Worm (Caenorhabditis elegans) whole organism, L2 larva: Measurements from ENCODE around the gene F10E9.1.

Experiments
- C34F6.9 ChIP-seq: fragments of 150-350 bp; optimal IDR thresholded peaks from 2 replicates; lab custom pipeline; 2014; ENCODE audit warnings: missing biosample characterization, missing genetic modification characterization
- F13H6.1 ChIP-seq: sonication (generic microtip); optimal IDR thresholded peaks from 2 replicates; lab custom pipeline; 2016; ENCODE audit warnings: missing genetic modification characterization, missing compliant biosample characterization
- R02D3.7 ChIP-seq: fragments of 150-350 bp; optimal IDR thresholded peaks from 2 replicates; lab custom pipeline; 2014; ENCODE audit warnings: missing biosample characterization, missing genetic modification characterization
- Y55F3AM.14 ChIP-seq: fragments of 200-800 bp; sonication (Bioruptor generic); optimal IDR thresholded peaks from 2 replicates; lab custom pipeline; 2018; ENCODE audit warnings: mild to moderate bottlenecking, missing genetic modification characterization, missing compliant biosample characterization
- ZK546.5 ChIP-seq: sonication (generic microtip); optimal IDR thresholded peaks from 2 replicates; lab custom pipeline; 2017; ENCODE audit warnings: missing biosample characterization, missing genetic modification characterization
- alr-1 ChIP-seq: fragments of 150-350 bp; optimal IDR thresholded peaks from 2 replicates; lab custom pipeline; 2014; ENCODE audit warnings: missing biosample characterization, missing genetic modification characterization
- ama-1 ChIP-seq: fragments of 150-350 bp; optimal IDR thresholded peaks from 2 replicates; lab custom pipeline; 2018; ENCODE audit warnings: inconsistent platforms
- blmp-1 ChIP-seq: sonication (generic microtip); optimal IDR thresholded peaks from 2 replicates; lab custom pipeline; 2017; ENCODE audit warnings: missing genetic modification characterization, mild to moderate bottlenecking, missing compliant biosample characterization, antibody characterized with exemption, moderate library complexity; ENCODE audit not compliant: insufficient read depth
- ceh-82 ChIP-seq: fragments of 150-350 bp; optimal IDR thresholded peaks from 2 replicates; lab custom pipeline; 2014; ENCODE audit warnings: missing biosample characterization, missing genetic modification characterization
- crh-2 ChIP-seq: sonication (generic microtip); optimal IDR thresholded peaks from 2 replicates; lab custom pipeline; 2017; ENCODE audit warnings: missing biosample characterization, missing genetic modification characterization
- elt-1 ChIP-seq: fragments of 150-350 bp; optimal IDR thresholded peaks from 2 replicates; lab custom pipeline; 2014; ENCODE audit warnings: missing biosample characterization, missing genetic modification characterization
- elt-3 ChIP-seq: sonication (generic microtip); optimal IDR thresholded peaks from 2 replicates; lab custom pipeline; 2017; ENCODE audit warnings: missing biosample characterization, missing genetic modification characterization
- gmeb-1 ChIP-seq: fragments of 150-350 bp; optimal IDR thresholded peaks from 2 replicates; lab custom pipeline; 2014; ENCODE audit warnings: missing biosample characterization, missing genetic modification characterization
- lin-11 ChIP-seq: fragments of 150-350 bp; sonication (generic microtip); optimal IDR thresholded peaks from 2 replicates; lab custom pipeline; 2014; ENCODE audit warnings: missing biosample characterization, missing genetic modification characterization, inconsistent platforms, mixed read lengths
- mab-5 ChIP-seq: fragments of 150-350 bp; optimal IDR thresholded peaks from 2 replicates; lab custom pipeline; 2014; ENCODE audit warnings: missing biosample characterization, missing genetic modification characterization
- mbf-1 ChIP-seq: sonication (generic microtip); optimal IDR thresholded peaks from 2 replicates; lab custom pipeline; 2017; ENCODE audit warnings: missing biosample characterization, missing genetic modification characterization
- nhr-10 ChIP-seq: sonication (generic microtip); optimal IDR thresholded peaks from 2 replicates; lab custom pipeline; 2017; ENCODE audit warnings: missing biosample characterization, missing genetic modification characterization
- nhr-12 ChIP-seq: fragments of 150-350 bp; optimal IDR thresholded peaks from 2 replicates; lab custom pipeline; 2014; ENCODE audit warnings: missing biosample characterization, missing genetic modification characterization
- nhr-129 ChIP-seq: fragments of 150-350 bp; optimal IDR thresholded peaks from 2 replicates; lab custom pipeline; 2014; ENCODE audit warnings: missing biosample characterization, missing genetic modification characterization
- nhr-21 ChIP-seq: fragments of 150-350 bp; optimal IDR thresholded peaks from 2 replicates; lab custom pipeline; 2014; ENCODE audit warnings: missing biosample characterization, missing genetic modification characterization
- nhr-23 ChIP-seq: fragments of 150-350 bp; optimal IDR thresholded peaks from 2 replicates; lab custom pipeline; 2014; ENCODE audit warnings: missing biosample characterization, missing genetic modification reagents, missing genetic modification characterization
- nhr-237 ChIP-seq: fragments of 150-350 bp; optimal IDR thresholded peaks from 2 replicates; lab custom pipeline; 2014; ENCODE audit warnings: missing biosample characterization, missing genetic modification characterization
- nhr-25 ChIP-seq: fragments of 150-350 bp; sonication (generic microtip); optimal IDR thresholded peaks from 3 replicates; lab custom pipeline; 2014; ENCODE audit warnings: missing biosample characterization, missing genetic modification characterization
- nhr-6 ChIP-seq: fragments of 150-350 bp; optimal IDR thresholded peaks from 2 replicates; lab custom pipeline; 2014; ENCODE audit warnings: missing biosample characterization, missing genetic modification characterization
- nhr-77 ChIP-seq: fragments of 150-350 bp; optimal IDR thresholded peaks from 2 replicates; lab custom pipeline; 2014; ENCODE audit warnings: missing biosample characterization, missing genetic modification characterization
- peb-1 ChIP-seq: fragments of 150-350 bp; optimal IDR thresholded peaks from 2 replicates; lab custom pipeline; 2014; ENCODE audit warnings: missing biosample characterization, missing genetic modification characterization
- sem-4 ChIP-seq: fragments of 150-350 bp; optimal IDR thresholded peaks from 2 replicates; lab custom pipeline; 2014; ENCODE audit warnings: missing biosample characterization, missing genetic modification reagents, missing genetic modification characterization
- skn-1 ChIP-seq: sonication (generic microtip); optimal IDR thresholded peaks from 2 replicates; lab custom pipeline; 2017; ENCODE audit warnings: missing biosample characterization, missing genetic modification characterization
- sma-3 ChIP-seq: sonication (generic microtip); optimal IDR thresholded peaks from 2 replicates; lab custom pipeline; 2016; ENCODE audit warnings: missing genetic modification reagents, missing genetic modification characterization, missing compliant biosample characterization
- sma-9 ChIP-seq, 2 experiments: fragments of 150-350 bp in 1 of 2; sonication (generic microtip) in 1 of 2; optimal IDR thresholded peaks; 2 replicates each; lab custom pipeline; 2014 to 2016; ENCODE audit warnings: missing genetic modification characterization in 2 of 2, mild to moderate bottlenecking in 1 of 2, missing biosample characterization in 1 of 2, missing compliant biosample characterization in 1 of 2, missing genetic modification reagents in 1 of 2, moderate library complexity in 1 of 2
- unc-39 ChIP-seq: fragments of 150-350 bp; optimal IDR thresholded peaks from 2 replicates; lab custom pipeline; 2014; ENCODE audit warnings: missing biosample characterization, missing genetic modification characterization
- unc-55 ChIP-seq: fragments of 150-350 bp; sonication (generic microtip); optimal IDR thresholded peaks from 3 replicates; lab custom pipeline; 2014; ENCODE audit warnings: missing biosample characterization, missing genetic modification reagents, missing genetic modification characterization
- unc-62 ChIP-seq: fragments of 150-350 bp; optimal IDR thresholded peaks from 2 replicates; lab custom pipeline; 2014; ENCODE audit warnings: missing biosample characterization, missing genetic modification reagents, missing genetic modification characterization
- zag-1 ChIP-seq: fragments of 150-350 bp; optimal IDR thresholded peaks from 2 replicates; lab custom pipeline; 2014; ENCODE audit warnings: missing biosample characterization, missing genetic modification characterization
- ztf-1 ChIP-seq: fragments of 200-800 bp; sonication (Bioruptor generic); conservative IDR thresholded peaks from 2 replicates; pipeline ENCODE4 v1.3.6; 2022; ENCODE audit warnings: missing genetic modification characterization, missing compliant biosample characterization
- ztf-11 ChIP-seq: sonication (generic microtip); optimal IDR thresholded peaks from 2 replicates; lab custom pipeline; 2017; ENCODE audit warnings: missing biosample characterization, missing genetic modification characterization
- ztf-4 ChIP-seq: fragments of 150-350 bp; optimal IDR thresholded peaks from 2 replicates; lab custom pipeline; 2014; ENCODE audit warnings: missing biosample characterization, missing genetic modification characterization

The F10E9.1 gene

ce11 chrIII:8358213-8358672, 35.3 kb downstream of the F10E9.1 start, which contains the start of the genes R05D3.8 and rfp-1 (continued):
- no peak for TF ChIP-seq blmp-1
- TF ChIP-seq ZK546.5 = peak; percentile 44
- TF ChIP-seq ama-1 (lab: Kevin White, UChicago) = peak; percentile 67
- peak; percentile 76 for TF ChIP-seq nhr-25 (tag; lab: Kevin White, UChicago)
- TF ChIP-seq skn-1 (tag; lab: Kevin White, UChicago) = no peak
- no peak for TF ChIP-seq nhr-10 (tag; lab: Kevin White, UChicago)
- TF ChIP-seq sma-9 (GFP tag; optimal IDR thresholded peaks at IDR 0.05; lab: Kevin White, UChicago) = peak; percentile 74
- no peak for TF ChIP-seq sma-9 (tag; optimal IDR thresholded peaks at IDR 0.05; lab: Kevin White, UChicago)
- TF ChIP-seq sem-4 (tag; lab: Kevin White, UChicago) = peak; percentile 43
- no peak for TF ChIP-seq mbf-1 (tag; lab: Kevin White, UChicago)

- TF ChIP-seq nhr-237 (no peak), peb-1 (tag; lab: Kevin White, UChicago) (no peak), lin-11 (tag; lab: Kevin White, UChicago) (no peak), mbf-1 (tag; lab: Kevin White, UChicago) (no peak)
Measured at ce11 chrIII:8363253-8364061, 40.5 kb downstream of the F10E9.1 start, which contains the start of gene R05D3.3. TSS of gene R05D3.3 (plus strand) at chrIII:8364011.

- no peak for TF ChIP-seq Y55F3AM.14 (GFP tag; lab: Kevin White, UChicago)
- no peak for TF ChIP-seq nhr-21 (tag; lab: Kevin White, UChicago)
- no peak for TF ChIP-seq mbf-1 (tag; lab: Kevin White, UChicago)
- no peak for TF ChIP-seq crh-2 (tag; lab: Kevin White, UChicago)
- no peak for TF ChIP-seq nhr-23
- TF ChIP-seq ztf-11 (tag; lab: Kevin White, UChicago) = no peak
- no peak for TF ChIP-seq C34F6.9 (tag; lab: Kevin White, UChicago)
- no peak for TF ChIP-seq nhr-10 (tag; lab: Kevin White, UChicago)
- TF ChIP-seq unc-62 (GFP tag; lab: Kevin White, UChicago) = no peak
- no peak for TF ChIP-seq skn-1 (tag; lab: Kevin White, UChicago)
- no peak for TF ChIP-seq elt-3 (tag; lab: Kevin White, UChicago)
Measured at ce11 chrIII:8368619-8369018, 45.7 kb downstream of the F10E9.1 start, which contains the start of gene R05D3.9. TSS of gene R05D3.9 (minus strand) at chrIII:8368719.

- TF ChIP-seq nhr-6 (tag; lab: Kevin White, UChicago) (no peak), peb-1 (tag; lab: Kevin White, UChicago) (no peak), ztf-1 (GFP tag; lab: Robert Waterston, UW) (no peak), ama-1 (lab: Kevin White, UChicago) (no peak), mab-5 (tag; lab: Kevin White, UChicago) (no peak)
Measured at ce11 chrIII:8369172-8369571, 46.2 kb downstream of the F10E9.1 start.

ce11 chrIII:8370188-8370587, 47.2 kb downstream of the F10E9.1 start:
- TF ChIP-seq lin-11 (tag; lab: Kevin White, UChicago) (no peak), unc-55 (GFP tag; lab: Kevin White, UChicago) (peak; percentile 16), gmeb-1 (tag; lab: Kevin White, UChicago) (no peak)

- TF ChIP-seq C34F6.9 (tag; lab: Kevin White, UChicago) (peak; percentile 68), Y55F3AM.14 (GFP tag; lab: Kevin White, UChicago) (peak; percentile 39), R02D3.7 (no peak), unc-39 (tag; lab: Kevin White, UChicago) (no peak), nhr-10 (tag; lab: Kevin White, UChicago) (no peak), ceh-82 (tag; lab: Kevin White, UChicago) (no peak), ZK546.5 (no peak), nhr-129 (tag; lab: Kevin White, UChicago) (peak; percentile 50), ztf-1 (GFP tag; lab: Robert Waterston, UW) (no peak), alr-1 (tag; lab: Kevin White, UChicago) (no peak), crh-2 (tag; lab: Kevin White, UChicago) (peak; percentile 39), unc-62 (GFP tag; lab: Kevin White, UChicago) (no peak), F13H6.1 (tag; lab: Kevin White, UChicago) (peak; percentile 54), skn-1 (tag; lab: Kevin White, UChicago) (no peak), nhr-25 (tag; lab: Kevin White, UChicago) (peak; percentile 53), ztf-4 (no peak), gmeb-1 (tag; lab: Kevin White, UChicago) (no peak), nhr-77 (tag; lab: Kevin White, UChicago) (no peak), sma-3 (GFP tag; lab: Kevin White, UChicago) (peak; percentile 2), elt-3 (tag; lab: Kevin White, UChicago) (no peak), elt-1 (tag; lab: Kevin White, UChicago) (no peak), lin-11 (tag; lab: Kevin White, UChicago) (no peak), nhr-12 (no peak), unc-55 (GFP tag; lab: Kevin White, UChicago) (peak; percentile 2), sem-4 (tag; lab: Kevin White, UChicago) (no peak), mbf-1 (tag; lab: Kevin White, UChicago) (no peak), nhr-23 (no peak), blmp-1 (peak; percentile 52), nhr-21 (tag; lab: Kevin White, UChicago) (peak; percentile 53), zag-1 (tag; lab: Kevin White, UChicago) (no peak), ama-1 (lab: Kevin White, UChicago) (no peak)
Measured at ce11 chrIII:8370846-8371257, 47.9 kb downstream of the F10E9.1 start.
